Worm (Caenorhabditis elegans): ENCODE measurements around the gene F59A1.16.

DNA sequence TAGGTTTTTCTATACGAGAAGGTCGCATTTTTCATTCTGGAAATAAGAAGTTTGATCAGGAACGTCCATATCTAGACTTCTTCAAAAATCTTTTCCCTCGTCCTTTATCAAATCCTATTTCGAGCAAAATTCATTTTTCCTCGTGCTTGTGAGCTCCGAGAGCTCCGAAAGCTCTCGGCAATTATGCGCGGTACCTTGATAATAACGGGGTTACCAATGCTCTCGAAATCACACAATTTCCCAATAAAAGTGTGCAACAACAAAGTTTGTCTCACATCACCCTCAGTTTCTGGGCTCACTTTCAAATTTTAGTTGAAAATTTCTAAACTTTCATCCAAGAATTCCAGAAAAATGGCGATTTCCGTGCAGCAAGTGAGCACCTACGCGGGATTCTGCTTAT lies 16.2 kb downstream of the F59A1.16 start, which contains the start of gene str-89:
- TF ChIP-seq lin-15B (tag; optimal IDR thresholded peaks at IDR 0.05) (no peak), snpc-4 (tag; optimal IDR thresholded peaks at IDR 0.05) (no peak), lin-13 (GFP tag; optimal IDR thresholded peaks at IDR 0.05) (no peak), nhr-6 (tag; optimal IDR thresholded peaks at IDR 0.05) (no peak), unc-39 (tag; optimal IDR thresholded peaks at IDR 0.05) (no peak), aly-2 (tag; optimal IDR thresholded peaks at IDR 0.05) (no peak)
